Worm (Caenorhabditis elegans) whole organism, mixed stage, embryonic: ENCODE results near the gene F01G10.5.
A peak's percentile ranks its signal among the peaks of the same experiment; 100 is the strongest.

ENCODE experiments used
- M03D4.4 ChIP-seq: sonication (generic microtip); optimal IDR thresholded peaks from 2 replicates; lab custom pipeline; 2017; ENCODE audit warnings: mild to moderate bottlenecking, missing genetic modification characterization, missing compliant biosample characterization
- bed-3 ChIP-seq: fragments of 200-800 bp; sonication (Bioruptor generic); optimal IDR thresholded peaks from 3 replicates; lab custom pipeline; 2018; ENCODE audit warnings: mild to moderate bottlenecking, missing genetic modification characterization, moderate library complexity, missing compliant biosample characterization
- blmp-1 ChIP-seq: fragments of 150-350 bp; optimal IDR thresholded peaks from 2 replicates; lab custom pipeline; 2014; ENCODE audit warnings: missing biosample characterization, missing genetic modification characterization
- ceh-39 ChIP-seq: fragments of 150-350 bp; optimal IDR thresholded peaks from 2 replicates; lab custom pipeline; 2014; ENCODE audit warnings: missing biosample characterization, missing genetic modification characterization
- ces-1 ChIP-seq: fragments of 150-350 bp; optimal IDR thresholded peaks from 2 replicates; lab custom pipeline; 2014; ENCODE audit warnings: missing biosample characterization, missing genetic modification reagents, missing genetic modification characterization
- cnd-1 ChIP-seq: fragments of 200-800 bp; sonication (Bioruptor generic); optimal IDR thresholded peaks from 2 replicates; lab custom pipeline; 2018; ENCODE audit warnings: mild to moderate bottlenecking, missing genetic modification characterization, missing compliant biosample characterization
- drap-1 ChIP-seq: fragments of 200-800 bp; sonication (Bioruptor generic); optimal IDR thresholded peaks from 3 replicates; lab custom pipeline; 2018; ENCODE audit warnings: mild to moderate bottlenecking, missing genetic modification characterization, missing compliant biosample characterization
- elt-1 ChIP-seq: sonication (generic microtip); optimal IDR thresholded peaks from 2 replicates; lab custom pipeline; 2017; ENCODE audit warnings: missing genetic modification characterization, mild to moderate bottlenecking, missing compliant biosample characterization, antibody characterized with exemption, moderate library complexity, borderline replicate concordance; ENCODE audit not compliant: insufficient read depth
- elt-3 ChIP-seq: fragments of 150-350 bp; optimal IDR thresholded peaks from 2 replicates; lab custom pipeline; 2014; ENCODE audit warnings: missing biosample characterization, missing genetic modification characterization
- flh-1 ChIP-seq: fragments of 200-800 bp; sonication (Bioruptor generic); optimal IDR thresholded peaks from 2 replicates; lab custom pipeline; 2018; ENCODE audit warnings: mild to moderate bottlenecking, missing genetic modification characterization, moderate library complexity, missing compliant biosample characterization
- ham-2 ChIP-seq: fragments of 200-800 bp; sonication (Bioruptor generic); optimal IDR thresholded peaks from 2 replicates; lab custom pipeline; 2018; ENCODE audit warnings: mild to moderate bottlenecking, missing genetic modification characterization, missing compliant biosample characterization
- hlh-1 ChIP-seq: fragments of 150-350 bp; optimal IDR thresholded peaks from 2 replicates; lab custom pipeline; 2014; ENCODE audit warnings: missing biosample characterization, missing genetic modification reagents, missing genetic modification characterization
- lin-13 ChIP-seq: fragments of 150-350 bp; optimal IDR thresholded peaks from 2 replicates; lab custom pipeline; 2014; ENCODE audit warnings: missing biosample characterization, missing genetic modification characterization
- lin-32 ChIP-seq: fragments of 200-800 bp; sonication (Bioruptor generic); optimal IDR thresholded peaks from 2 replicates; lab custom pipeline; 2018; ENCODE audit warnings: mild to moderate bottlenecking, missing genetic modification characterization, missing compliant biosample characterization
- lsy-2 ChIP-seq: fragments of 150-350 bp; optimal IDR thresholded peaks from 2 replicates; lab custom pipeline; 2014; ENCODE audit warnings: missing biosample characterization, missing genetic modification characterization
- mab-5 ChIP-seq: fragments of 150-350 bp; optimal IDR thresholded peaks from 2 replicates; lab custom pipeline; 2014; ENCODE audit warnings: missing biosample characterization, missing genetic modification characterization
- mep-1 ChIP-seq: fragments of 150-350 bp; optimal IDR thresholded peaks from 2 replicates; lab custom pipeline; 2017; ENCODE audit warnings: missing biosample characterization, missing genetic modification reagents, missing genetic modification characterization, inconsistent platforms
- mls-2 ChIP-seq: sonication (generic microtip); optimal IDR thresholded peaks from 2 replicates; lab custom pipeline; 2016; ENCODE audit warnings: mild to moderate bottlenecking, missing genetic modification characterization, moderate library complexity, missing compliant biosample characterization
- nhr-12 ChIP-seq: fragments of 150-350 bp; optimal IDR thresholded peaks from 2 replicates; lab custom pipeline; 2014; ENCODE audit warnings: missing biosample characterization, missing genetic modification characterization
- nhr-237 ChIP-seq: fragments of 150-350 bp; optimal IDR thresholded peaks from 2 replicates; lab custom pipeline; 2014; ENCODE audit warnings: missing biosample characterization, missing genetic modification characterization
- nhr-76 ChIP-seq: sonication (generic microtip); optimal IDR thresholded peaks from 2 replicates; lab custom pipeline; 2017; ENCODE audit warnings: missing biosample characterization, missing genetic modification characterization
- pha-4 ChIP-seq: fragments of 150-350 bp; optimal IDR thresholded peaks from 2 replicates; lab custom pipeline; 2018; ENCODE audit warnings: missing biosample characterization, missing genetic modification reagents, missing genetic modification characterization
- sem-2 ChIP-seq: fragments of 200-800 bp; sonication (Bioruptor generic); optimal IDR thresholded peaks from 2 replicates; lab custom pipeline; 2018; ENCODE audit warnings: mild to moderate bottlenecking, missing genetic modification characterization, missing compliant biosample characterization
- tbx-8 ChIP-seq: fragments of 200-800 bp; sonication (Bioruptor generic); optimal IDR thresholded peaks from 2 replicates; lab custom pipeline; 2018; ENCODE audit warnings: mild to moderate bottlenecking, missing genetic modification characterization, moderate library complexity, missing compliant biosample characterization
- unc-120 ChIP-seq: sonication (generic microtip); optimal IDR thresholded peaks from 2 replicates; lab custom pipeline; 2017; ENCODE audit warnings: missing genetic modification characterization, missing compliant biosample characterization; ENCODE audit not compliant: poor library complexity, severe bottlenecking
- unc-39 ChIP-seq: fragments of 150-350 bp; optimal IDR thresholded peaks from 2 replicates; lab custom pipeline; 2014; ENCODE audit warnings: missing biosample characterization, missing genetic modification characterization
- unc-62 ChIP-seq: fragments of 150-350 bp; optimal IDR thresholded peaks from 2 replicates; lab custom pipeline; 2014; ENCODE audit warnings: missing biosample characterization, missing genetic modification reagents, missing genetic modification characterization
- zip-8 ChIP-seq: fragments of 150-350 bp; optimal IDR thresholded peaks from 2 replicates; lab custom pipeline; 2014; ENCODE audit warnings: missing biosample characterization, missing genetic modification characterization
- ztf-11 ChIP-seq: fragments of 150-350 bp; optimal IDR thresholded peaks from 2 replicates; lab custom pipeline; 2014; ENCODE audit warnings: missing biosample characterization, missing genetic modification characterization

Gene F01G10.5

DNA sequence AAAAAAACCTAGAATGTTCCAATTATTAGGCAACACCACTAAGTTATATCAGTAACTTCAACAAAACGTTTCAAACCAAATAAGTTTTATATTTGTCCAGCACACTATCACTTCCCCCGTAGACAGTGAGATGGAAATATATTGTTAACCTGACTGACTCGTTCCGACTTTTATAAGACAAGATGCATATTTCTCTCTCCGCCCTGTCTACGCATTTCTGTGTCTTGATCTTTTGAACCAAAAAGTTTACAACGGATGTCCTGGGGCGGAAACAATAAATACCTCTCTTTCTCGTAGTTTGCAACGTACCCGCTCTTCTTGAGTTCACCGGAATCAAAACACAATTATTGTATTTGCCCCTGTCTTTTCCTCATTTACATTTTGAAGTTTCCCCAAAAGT is 20.4 kb upstream of the F01G10.5 start:
- TF ChIP-seq lin-32 (GFP tag; lab: Kevin White, UChicago) (no peak), ztf-11 (tag; lab: Kevin White, UChicago) (no peak), unc-120 (tag; lab: Kevin White, UChicago) (no peak), bed-3 (no peak), mab-5 (tag; lab: Kevin White, UChicago) (no peak), elt-1 (tag; lab: Kevin White, UChicago) (no peak), hlh-1 (tag; lab: Kevin White, UChicago) (no peak), pha-4 (no peak), unc-39 (tag; lab: Kevin White, UChicago) (no peak), drap-1 (GFP tag; lab: Kevin White, UChicago) (no peak), ham-2 (GFP tag; lab: Kevin White, UChicago) (no peak), ces-1 (no peak), nhr-76 (tag; lab: Kevin White, UChicago) (no peak), flh-1 (GFP tag; lab: Kevin White, UChicago) (no peak)

DNA sequence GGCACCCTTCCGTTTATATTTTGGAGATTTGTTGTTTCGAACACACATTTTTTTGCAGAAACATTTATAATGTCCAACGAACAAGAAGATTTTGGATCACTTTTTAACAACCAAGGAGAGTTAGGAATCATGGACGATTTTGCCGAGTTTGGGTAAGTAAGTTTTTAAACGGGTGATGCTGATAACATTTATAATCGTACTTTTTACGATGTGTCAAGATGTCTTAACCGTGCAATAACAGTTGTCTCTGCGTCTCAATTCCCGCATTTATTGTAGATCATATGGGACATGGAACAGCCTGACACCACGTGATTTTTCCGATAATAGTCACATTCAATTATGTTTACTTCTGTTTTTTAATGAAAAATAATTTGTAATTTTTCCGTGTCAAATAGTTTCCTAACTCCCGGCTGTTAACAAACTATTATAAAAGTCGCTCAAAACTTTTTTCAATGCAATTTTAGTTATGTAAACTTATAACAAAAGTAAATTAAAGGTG is 19.8 kb upstream of the F01G10.5 start, which contains the start of gene daf-14:
TSS of gene daf-14 (plus strand) at position 51 of the 499 bp plus-strand sequence.
- TF ChIP-seq elt-3 (tag; lab: Kevin White, UChicago) (no peak), ces-1 (no peak), lsy-2 (no peak), unc-62 (GFP tag; lab: Kevin White, UChicago) (no peak), nhr-237 (no peak), mep-1 (tag; lab: Kevin White, UChicago) (no peak)

DNA sequence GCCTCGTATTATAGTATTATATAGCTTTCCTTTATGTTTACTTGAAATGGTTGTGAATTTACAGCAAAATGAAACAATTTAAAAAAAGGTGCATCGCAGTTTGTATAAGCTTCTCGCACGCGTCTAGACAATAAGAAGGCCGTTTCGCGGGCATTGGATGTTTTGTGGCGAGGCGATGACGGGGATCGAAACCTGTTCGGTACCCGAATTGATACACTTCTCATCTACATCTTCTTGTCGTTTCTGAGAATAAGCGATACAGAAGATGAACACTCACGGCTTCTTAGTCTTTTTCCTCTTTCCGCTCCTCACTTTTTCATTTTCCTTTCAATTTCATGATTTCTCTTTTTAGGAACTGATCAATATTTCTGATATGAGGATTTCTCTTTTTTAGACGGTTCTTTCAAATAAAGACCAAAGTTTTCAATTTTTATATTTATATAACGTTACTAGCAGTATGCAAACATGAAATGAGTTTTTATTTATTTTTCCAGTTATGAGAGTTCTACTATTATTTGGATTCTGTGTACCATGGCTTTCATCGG is 14.9 kb upstream of the F01G10.5 start, which contains the start of gene F01G10.10:
TSS of gene F01G10.10 (plus strand) at position 495 of the 545 bp plus-strand sequence.
- no peak for TF ChIP-seq nhr-76 (tag; lab: Kevin White, UChicago)
- TF ChIP-seq blmp-1 (tag; lab: Kevin White, UChicago), result peak; percentile 66
- TF ChIP-seq pha-4, result no peak
- TF ChIP-seq unc-120 (tag; lab: Kevin White, UChicago), result no peak

DNA sequence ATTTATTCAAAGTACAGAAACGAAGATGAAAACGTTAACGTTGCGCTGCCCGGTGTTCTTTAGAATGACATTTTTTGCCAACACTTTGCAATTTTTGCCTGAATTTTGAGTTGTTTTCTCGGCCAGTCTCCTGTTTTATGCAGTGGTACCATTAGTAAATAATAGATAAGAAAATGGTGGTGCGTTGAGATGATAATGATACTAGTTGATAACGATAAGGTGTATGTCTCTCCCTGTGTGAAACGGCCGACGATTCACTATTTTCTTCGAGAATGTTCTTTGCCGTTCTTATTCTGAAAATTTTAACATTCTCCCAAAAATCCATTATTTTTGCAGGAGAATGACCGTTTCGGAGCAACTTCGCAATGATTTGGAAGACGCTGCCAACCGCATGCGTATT is 12.4 kb upstream of the F01G10.5 start, which contains the start of gene tkt-1:
TSS of gene tkt-1 (plus strand) at position 337 of the 400 bp plus-strand sequence.
- TF ChIP-seq ces-1, result no peak
- TF ChIP-seq unc-39 (tag; lab: Kevin White, UChicago), result no peak
- TF ChIP-seq lin-13 (tag; lab: Kevin White, UChicago), result no peak
- no peak for TF ChIP-seq sem-2 (GFP tag; lab: Kevin White, UChicago)
- no peak for TF ChIP-seq lin-32 (GFP tag; lab: Kevin White, UChicago)
- no peak for TF ChIP-seq M03D4.4
- TF ChIP-seq tbx-8, result no peak
- TF ChIP-seq zip-8 (tag; lab: Kevin White, UChicago), result no peak
- TF ChIP-seq flh-1 (GFP tag; lab: Kevin White, UChicago), result no peak
- TF ChIP-seq ham-2 (GFP tag; lab: Kevin White, UChicago), result no peak
- no peak for TF ChIP-seq mls-2 (tag; lab: Kevin White, UChicago)
- no peak for TF ChIP-seq nhr-12
- TF ChIP-seq drap-1 (GFP tag; lab: Kevin White, UChicago), result no peak

DNA sequence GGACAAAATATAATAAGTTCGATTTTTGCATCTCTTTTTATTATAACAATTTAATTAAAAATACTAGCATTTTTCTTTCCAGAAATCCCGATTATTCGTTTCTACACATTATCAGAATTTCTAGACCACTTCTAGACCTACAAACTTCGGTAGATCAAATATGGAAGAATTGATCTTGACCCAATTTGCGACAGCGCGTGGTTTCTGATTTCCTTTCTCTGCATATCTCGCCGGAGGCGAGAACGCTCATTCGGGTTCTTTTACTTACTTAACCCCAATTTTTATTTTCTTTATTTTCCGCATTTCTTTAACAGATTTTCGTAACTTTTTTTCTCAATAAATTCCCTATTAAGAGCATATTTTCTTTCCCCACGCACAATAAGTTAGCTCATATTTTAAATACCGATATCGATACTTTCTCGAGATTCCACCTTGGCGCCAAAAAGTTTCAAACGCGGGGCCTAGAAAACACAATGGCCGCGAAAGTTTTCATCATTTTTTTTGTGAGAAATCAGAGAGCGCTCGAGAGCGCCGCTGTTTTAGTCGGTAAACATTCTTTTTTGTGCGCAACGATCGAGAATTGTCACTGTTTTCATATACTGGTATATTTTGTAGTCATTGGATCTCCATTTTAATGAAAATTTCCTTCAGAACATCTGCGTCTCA is 11.7 kb upstream of the F01G10.5 start:
- TF ChIP-seq ceh-39 (tag; lab: Kevin White, UChicago) (no peak), elt-1 (tag; lab: Kevin White, UChicago) (no peak), unc-62 (GFP tag; lab: Kevin White, UChicago) (no peak), cnd-1 (no peak), unc-39 (tag; lab: Kevin White, UChicago) (no peak)
- TF ChIP-seq, all 35 proteins: peak for 0
